Fruit fly (Drosophila melanogaster) whole organism, embryonic: Measurements from ENCODE around the gene CG1622.

ENCODE experiments used
- Ada2b ChIP-seq: fragments of 200-800 bp; sonication (Bioruptor generic); IDR thresholded peaks from 2 replicates; pipeline ENCODE4 v1.3.6; 2022; ENCODE audit warnings: missing biosample characterization, missing genetic modification characterization
- Atf6 ChIP-seq: fragments of 200-800 bp; sonication (Bioruptor generic); IDR thresholded peaks from 2 replicates; pipeline ENCODE4 v1.3.6; 2022; ENCODE audit warnings: missing biosample characterization, missing genetic modification characterization
- CG1024 ChIP-seq: fragments of 200-800 bp; sonication (Bioruptor generic); IDR thresholded peaks from 2 replicates; pipeline ENCODE4 v1.3.6; 2022; ENCODE audit warnings: missing biosample characterization, missing genetic modification characterization
- CG12071 ChIP-seq: fragments of 200-800 bp; sonication (Bioruptor generic); optimal IDR thresholded peaks from 3 replicates; lab custom pipeline; 2018; ENCODE audit warnings: missing biosample characterization, mild to moderate bottlenecking, missing genetic modification characterization
- CG1529 ChIP-seq: fragments of 200-800 bp; sonication (Bioruptor generic); optimal IDR thresholded peaks from 3 replicates; lab custom pipeline; 2018; ENCODE audit warnings: missing biosample characterization, missing genetic modification characterization
- CG15601 ChIP-seq: fragments of 200-800 bp; sonication (Bioruptor generic); optimal IDR thresholded peaks from 3 replicates; lab custom pipeline; 2019; ENCODE audit warnings: missing biosample characterization, mild to moderate bottlenecking, missing genetic modification characterization, moderate library complexity
- CG16815 ChIP-seq: fragments of 200-800 bp; sonication (Bioruptor generic); optimal IDR thresholded peaks from 3 replicates; lab custom pipeline; 2017; ENCODE audit warnings: missing biosample characterization, mild to moderate bottlenecking, missing genetic modification characterization
- CG17912 ChIP-seq: fragments of 200-800 bp; sonication (Bioruptor generic); optimal IDR thresholded peaks from 2 replicates; lab custom pipeline; 2018; ENCODE audit warnings: missing biosample characterization, mild to moderate bottlenecking, missing genetic modification characterization
- CG1792 ChIP-seq: fragments of 200-800 bp; sonication (Bioruptor generic); optimal IDR thresholded peaks from 2 replicates; lab custom pipeline; 2016; ENCODE audit warnings: missing biosample characterization, missing genetic modification characterization
- CG3065 ChIP-seq: fragments of 200-800 bp; sonication (Bioruptor generic); optimal IDR thresholded peaks from 2 replicates; lab custom pipeline; 2016; ENCODE audit warnings: missing biosample characterization, missing genetic modification characterization
- CG3163 ChIP-seq: fragments of 200-800 bp; sonication (Bioruptor generic); optimal IDR thresholded peaks from 3 replicates; lab custom pipeline; 2016; ENCODE audit warnings: missing biosample characterization, missing genetic modification characterization
- CG4424 ChIP-seq: fragments of 200-800 bp; sonication (Bioruptor generic); optimal IDR thresholded peaks from 3 replicates; lab custom pipeline; 2016; ENCODE audit warnings: missing biosample characterization, missing genetic modification characterization
- CG6689 ChIP-seq: fragments of 200-800 bp; sonication (Bioruptor generic); IDR thresholded peaks from 2 replicates; pipeline ENCODE4 v1.3.6; 2022; ENCODE audit warnings: missing biosample characterization, missing genetic modification characterization
- CG6765 ChIP-seq: fragments of 200-800 bp; sonication (Bioruptor generic); optimal IDR thresholded peaks from 3 replicates; lab custom pipeline; 2017; ENCODE audit warnings: missing biosample characterization, mild to moderate bottlenecking, missing genetic modification characterization
- CG8359 ChIP-seq: fragments of 200-800 bp; sonication (Bioruptor generic); optimal IDR thresholded peaks from 2 replicates; lab custom pipeline; 2017; ENCODE audit warnings: missing biosample characterization, mild to moderate bottlenecking, missing genetic modification characterization, borderline replicate concordance
- CG8924 ChIP-seq: fragments of 200-800 bp; optimal IDR thresholded peaks from 3 replicates; lab custom pipeline; 2019; ENCODE audit warnings: missing biosample characterization, mild to moderate bottlenecking, missing genetic modification characterization, moderate library complexity
- CoRest ChIP-seq: fragments of 200-800 bp; sonication (Bioruptor generic); optimal IDR thresholded peaks from 3 replicates; lab custom pipeline; 2018; ENCODE audit warnings: missing biosample characterization, mild to moderate bottlenecking, missing genetic modification characterization, moderate library complexity
- D19A ChIP-seq: fragments of 200-800 bp; optimal IDR thresholded peaks from 3 replicates; lab custom pipeline; 2019; ENCODE audit warnings: missing biosample characterization, mild to moderate bottlenecking, missing genetic modification characterization, moderate library complexity
- ERR ChIP-seq: fragments of 200-800 bp; sonication (Bioruptor generic); optimal IDR thresholded peaks from 2 replicates; lab custom pipeline; 2016; ENCODE audit warnings: missing biosample characterization, missing genetic modification characterization
- Fer1 ChIP-seq: fragments of 200-800 bp; sonication (Bioruptor generic); optimal IDR thresholded peaks from 2 replicates; lab custom pipeline; 2017; ENCODE audit warnings: missing biosample characterization, mild to moderate bottlenecking, missing genetic modification characterization
- HLH3B ChIP-seq: fragments of 200-800 bp; sonication (Bioruptor generic); IDR thresholded peaks from 2 replicates; pipeline ENCODE4 v1.3.6; 2022; ENCODE audit warnings: missing biosample characterization, missing genetic modification characterization
- Mad ChIP-seq: fragments of 200-800 bp; sonication (Bioruptor generic); optimal IDR thresholded peaks from 2 replicates; lab custom pipeline; 2016; ENCODE audit warnings: missing biosample characterization, missing genetic modification characterization
- Nf-YC ChIP-seq: fragments of 200-800 bp; optimal IDR thresholded peaks from 3 replicates; lab custom pipeline; 2019; ENCODE audit warnings: missing biosample characterization, mild to moderate bottlenecking, missing genetic modification characterization, moderate library complexity
- Optix ChIP-seq: fragments of 200-800 bp; sonication (Bioruptor generic); IDR thresholded peaks from 3 replicates; pipeline ENCODE4 v1.3.6; 2022; ENCODE audit warnings: missing biosample characterization, missing genetic modification characterization
- Taf1 ChIP-seq: fragments of 200-800 bp; sonication (Bioruptor generic); IDR thresholded peaks from 2 replicates; pipeline ENCODE4 v1.3.6; 2022; ENCODE audit warnings: missing biosample characterization, missing genetic modification characterization
- aop ChIP-seq: fragments of 200-800 bp; sonication (Bioruptor generic); IDR thresholded peaks from 2 replicates; pipeline ENCODE4 v1.3.6; 2022; ENCODE audit warnings: missing biosample characterization, missing genetic modification characterization
- bcd ChIP-seq: fragments of 200-800 bp; sonication (Bioruptor generic); optimal IDR thresholded peaks from 2 replicates; lab custom pipeline; 2017; ENCODE audit warnings: missing biosample characterization, mild to moderate bottlenecking, missing genetic modification characterization
- bsh ChIP-seq, 2 experiments: fragments of 200-800 bp; sonication (Bioruptor generic); optimal IDR thresholded peaks; 2 replicates each; lab custom pipeline; 2017 to 2018; ENCODE audit warnings: mild to moderate bottlenecking in 2 of 2, missing biosample characterization in 2 of 2, missing genetic modification characterization in 2 of 2, moderate library complexity in 1 of 2
- cas ChIP-seq: fragments of 200-800 bp; sonication (Bioruptor generic); IDR thresholded peaks from 2 replicates; pipeline ENCODE4 v1.3.6; 2022; ENCODE audit warnings: missing biosample characterization, missing genetic modification characterization
- corto ChIP-seq: fragments of 200-800 bp; sonication (Bioruptor generic); optimal IDR thresholded peaks from 2 replicates; lab custom pipeline; 2016; ENCODE audit warnings: missing biosample characterization, mild to moderate bottlenecking, missing genetic modification characterization, moderate library complexity
- fru ChIP-seq: fragments of >200 bp; optimal IDR thresholded peaks from 2 replicates; lab custom pipeline; 2017
- grau ChIP-seq: fragments of 200-800 bp; optimal IDR thresholded peaks from 3 replicates; lab custom pipeline; 2019; ENCODE audit warnings: missing biosample characterization, mild to moderate bottlenecking, missing genetic modification characterization, moderate library complexity
- gt ChIP-seq: fragments of 200-800 bp; sonication (Bioruptor generic); IDR thresholded peaks from 2 replicates; pipeline ENCODE4 v1.3.6; 2022; ENCODE audit warnings: missing biosample characterization, missing genetic modification characterization
- lmd ChIP-seq: fragments of 200-800 bp; sonication (Bioruptor generic); IDR thresholded peaks from 2 replicates; pipeline ENCODE4 v1.3.6; 2022; ENCODE audit warnings: missing biosample characterization, missing genetic modification characterization
- pan ChIP-seq, 4 experiments: fragments of >200 bp in 3 of 4; fragments of 200-800 bp in 1 of 4; sonication (Bioruptor generic) in 1 of 4; optimal IDR thresholded peaks in 3 of 4; IDR thresholded peaks in 1 of 4; 2 replicates each; pipeline versions ENCODE4 v1.3.6 to Lab custom; 2017 to 2022; ENCODE audit warnings: missing biosample characterization in 2 of 4, missing genetic modification characterization in 2 of 4, mixed read lengths in 1 of 4
- pho ChIP-seq: fragments of 200-800 bp; sonication (Bioruptor generic); optimal IDR thresholded peaks from 2 replicates; lab custom pipeline; 2016; ENCODE audit warnings: missing biosample characterization, missing genetic modification characterization
- phol ChIP-seq: fragments of 200-800 bp; sonication (Bioruptor generic); optimal IDR thresholded peaks from 3 replicates; lab custom pipeline; 2018; ENCODE audit warnings: missing biosample characterization, mild to moderate bottlenecking, missing genetic modification characterization, moderate library complexity
- repo ChIP-seq: fragments of 200-800 bp; sonication (Bioruptor generic); optimal IDR thresholded peaks from 2 replicates; lab custom pipeline; 2016; ENCODE audit warnings: missing biosample characterization, missing genetic modification characterization
- sob ChIP-seq: fragments of 200-800 bp; sonication (Bioruptor generic); IDR thresholded peaks from 2 replicates; pipeline ENCODE4 v1.3.6; 2022; ENCODE audit warnings: missing biosample characterization, missing genetic modification characterization
- tna ChIP-seq: fragments of 200-800 bp; sonication (Bioruptor generic); IDR thresholded peaks from 2 replicates; pipeline ENCODE4 v1.3.6; 2022; ENCODE audit warnings: missing biosample characterization, missing genetic modification characterization; ENCODE audit not compliant: partially characterized antibody
- trem ChIP-seq: fragments of 200-800 bp; optimal IDR thresholded peaks from 3 replicates; lab custom pipeline; 2019; ENCODE audit warnings: missing biosample characterization, mild to moderate bottlenecking, missing genetic modification characterization, moderate library complexity
- wor ChIP-seq: fragments of 200-800 bp; sonication (Bioruptor generic); IDR thresholded peaks from 2 replicates; pipeline ENCODE4 v1.3.6; 2022; ENCODE audit warnings: missing biosample characterization, missing genetic modification characterization

CG1622 gene

dm6 chrX:13276713-13277112, 20.2 kb upstream of the CG1622 start (continued):
- TF ChIP-seq CG6689 (GFP tag; lab: Robert Waterston, UW) (peak; percentile 79), CG17912 (GFP tag; lab: Kevin White, UChicago) (no peak), grau (tag; lab: Kevin White, UChicago) (peak; percentile 87), CG4424 (GFP tag; lab: Kevin White, UChicago) (peak; percentile 62), pho (peak; percentile 5), D19A (peak; percentile 57), cas (GFP tag; lab: Robert Waterston, UW) (peak; percentile 57; the same call in 1 of the 2 replicates), phol (tag; lab: Kevin White, UChicago) (peak; percentile 74), CoRest (tag; lab: Kevin White, UChicago) (peak; percentile 84), trem (tag; lab: Kevin White, UChicago) (peak; percentile 30), CG8359 (no peak), CG15601 (tag; lab: Kevin White, UChicago) (peak; percentile 41), Mad (GFP tag; lab: Kevin White, UChicago) (no peak), lmd (peak; percentile 84), CG16815 (GFP tag; lab: Kevin White, UChicago) (peak; percentile 22), Taf1 (peak; percentile 67), HLH3B (GFP tag; lab: Robert Waterston, UW) (peak; percentile 64), aop (GFP tag; lab: Robert Waterston, UW) (no peak), bcd (GFP tag; lab: Kevin White, UChicago) (peak; percentile 63), Optix (GFP tag; lab: Robert Waterston, UW) (no peak), gt (GFP tag; lab: Robert Waterston, UW) (no peak), CG12071 (peak; percentile 43), CG1024 (GFP tag; lab: Robert Waterston, UW) (peak; percentile 48; the same call in 1 of the 2 replicates), Fer1 (GFP tag; lab: Kevin White, UChicago) (peak; percentile 90), ERR (GFP tag; lab: Kevin White, UChicago) (no peak), CG6765 (GFP tag; lab: Kevin White, UChicago) (peak; percentile 76), CG1529 (GFP tag; lab: Kevin White, UChicago) (no peak), Ada2b (GFP tag; lab: Robert Waterston, UW) (peak; percentile 82), corto (GFP tag; lab: Kevin White, UChicago) (no peak), fru (lab: Kevin White, UChicago) (no peak), pan (optimal IDR thresholded peaks at IDR 0.05; lab: Kevin White, UChicago) (no peak), pan (GFP tag; optimal IDR thresholded peaks at IDR 0.05 in 1 of 2, IDR thresholded peaks at IDR 0.05 in 1 of 2) (peak in 1 of 2 experiments; percentile 74), Atf6 (GFP tag; lab: Robert Waterston, UW) (peak; percentile 88), CG1792 (GFP tag; lab: Kevin White, UChicago) (no peak), sob (GFP tag; lab: Robert Waterston, UW) (peak; percentile 89), CG8924 (tag; lab: Kevin White, UChicago) (peak; percentile 84), CG3163 (GFP tag; lab: Kevin White, UChicago) (no peak), Nf-YC (tag; lab: Kevin White, UChicago) (peak; percentile 56), wor (GFP tag; lab: Robert Waterston, UW) (peak; percentile 48; the same call in 1 of the 2 replicates), CG3065 (no peak), tna (no peak), bsh (GFP tag; optimal IDR thresholded peaks at IDR 0.05; lab: Kevin White, UChicago) (peak in 1 of 2 experiments; percentile 67), repo (no peak)
